Worm (Caenorhabditis elegans) whole organism, L2 larva: ENCODE measurements around the gene clec-205.
A peak's percentile ranks its signal among the peaks of the same experiment; 100 is the strongest.

ENCODE experiments used
- C34F6.9 ChIP-seq: fragments of 150-350 bp; optimal IDR thresholded peaks from 2 replicates; lab custom pipeline; 2014; ENCODE audit warnings: missing biosample characterization, missing genetic modification characterization
- F13H6.1 ChIP-seq: sonication (generic microtip); optimal IDR thresholded peaks from 2 replicates; lab custom pipeline; 2016; ENCODE audit warnings: missing genetic modification characterization, missing compliant biosample characterization
- R02D3.7 ChIP-seq: fragments of 150-350 bp; optimal IDR thresholded peaks from 2 replicates; lab custom pipeline; 2014; ENCODE audit warnings: missing biosample characterization, missing genetic modification characterization
- Y55F3AM.14 ChIP-seq: fragments of 200-800 bp; sonication (Bioruptor generic); optimal IDR thresholded peaks from 2 replicates; lab custom pipeline; 2018; ENCODE audit warnings: mild to moderate bottlenecking, missing genetic modification characterization, missing compliant biosample characterization
- alr-1 ChIP-seq: fragments of 150-350 bp; optimal IDR thresholded peaks from 2 replicates; lab custom pipeline; 2014; ENCODE audit warnings: missing biosample characterization, missing genetic modification characterization
- aly-2 ChIP-seq: fragments of 150-350 bp; optimal IDR thresholded peaks from 2 replicates; lab custom pipeline; 2014; ENCODE audit warnings: missing biosample characterization, missing genetic modification characterization
- blmp-1 ChIP-seq: sonication (generic microtip); optimal IDR thresholded peaks from 2 replicates; lab custom pipeline; 2017; ENCODE audit warnings: missing genetic modification characterization, mild to moderate bottlenecking, missing compliant biosample characterization, antibody characterized with exemption, moderate library complexity; ENCODE audit not compliant: insufficient read depth
- ceh-16 ChIP-seq: fragments of 150-350 bp; optimal IDR thresholded peaks from 2 replicates; lab custom pipeline; 2014; ENCODE audit warnings: missing biosample characterization, missing genetic modification characterization
- ceh-82 ChIP-seq: fragments of 150-350 bp; optimal IDR thresholded peaks from 2 replicates; lab custom pipeline; 2014; ENCODE audit warnings: missing biosample characterization, missing genetic modification characterization
- crh-2 ChIP-seq: sonication (generic microtip); optimal IDR thresholded peaks from 2 replicates; lab custom pipeline; 2017; ENCODE audit warnings: missing biosample characterization, missing genetic modification characterization
- egl-27 ChIP-seq: sonication (generic microtip); optimal IDR thresholded peaks from 3 replicates; lab custom pipeline; 2017; ENCODE audit warnings: missing biosample characterization, missing genetic modification reagents, missing genetic modification characterization
- elt-1 ChIP-seq: fragments of 150-350 bp; optimal IDR thresholded peaks from 2 replicates; lab custom pipeline; 2014; ENCODE audit warnings: missing biosample characterization, missing genetic modification characterization
- elt-3 ChIP-seq: sonication (generic microtip); optimal IDR thresholded peaks from 2 replicates; lab custom pipeline; 2017; ENCODE audit warnings: missing biosample characterization, missing genetic modification characterization
- fos-1 ChIP-seq: fragments of 150-350 bp; optimal IDR thresholded peaks from 2 replicates; lab custom pipeline; 2014; ENCODE audit warnings: missing biosample characterization, missing genetic modification characterization
- gmeb-1 ChIP-seq: fragments of 150-350 bp; optimal IDR thresholded peaks from 2 replicates; lab custom pipeline; 2014; ENCODE audit warnings: missing biosample characterization, missing genetic modification characterization
- lin-11 ChIP-seq: fragments of 150-350 bp; sonication (generic microtip); optimal IDR thresholded peaks from 2 replicates; lab custom pipeline; 2014; ENCODE audit warnings: missing biosample characterization, missing genetic modification characterization, inconsistent platforms, mixed read lengths
- lin-13 ChIP-seq: fragments of 150-350 bp; optimal IDR thresholded peaks from 2 replicates; lab custom pipeline; 2014; ENCODE audit warnings: missing biosample characterization, missing genetic modification reagents, missing genetic modification characterization
- lsy-2 ChIP-seq, 2 experiments: fragments of 150-350 bp in 1 of 2; sonication (generic microtip) in 1 of 2; optimal IDR thresholded peaks; 2 replicates each; lab custom pipeline; 2014 to 2017; ENCODE audit warnings: missing biosample characterization in 2 of 2, missing genetic modification characterization in 2 of 2
- mab-5 ChIP-seq: fragments of 150-350 bp; optimal IDR thresholded peaks from 2 replicates; lab custom pipeline; 2014; ENCODE audit warnings: missing biosample characterization, missing genetic modification characterization
- mbf-1 ChIP-seq: sonication (generic microtip); optimal IDR thresholded peaks from 2 replicates; lab custom pipeline; 2017; ENCODE audit warnings: missing biosample characterization, missing genetic modification characterization
- mdl-1 ChIP-seq, 2 experiments: fragments of 150-350 bp in 1 of 2; sonication (generic microtip) in 1 of 2; optimal IDR thresholded peaks; 2 replicates each; lab custom pipeline; 2017; ENCODE audit warnings: missing biosample characterization in 2 of 2, missing genetic modification characterization in 2 of 2
- nhr-10 ChIP-seq: sonication (generic microtip); optimal IDR thresholded peaks from 2 replicates; lab custom pipeline; 2017; ENCODE audit warnings: missing biosample characterization, missing genetic modification characterization
- nhr-11 ChIP-seq: fragments of 150-350 bp; optimal IDR thresholded peaks from 2 replicates; lab custom pipeline; 2014; ENCODE audit warnings: missing biosample characterization, missing genetic modification characterization
- nhr-129 ChIP-seq: fragments of 150-350 bp; optimal IDR thresholded peaks from 2 replicates; lab custom pipeline; 2014; ENCODE audit warnings: missing biosample characterization, missing genetic modification characterization
- nhr-21 ChIP-seq: fragments of 150-350 bp; optimal IDR thresholded peaks from 2 replicates; lab custom pipeline; 2014; ENCODE audit warnings: missing biosample characterization, missing genetic modification characterization
- nhr-237 ChIP-seq: fragments of 150-350 bp; optimal IDR thresholded peaks from 2 replicates; lab custom pipeline; 2014; ENCODE audit warnings: missing biosample characterization, missing genetic modification characterization
- nhr-25 ChIP-seq: fragments of 150-350 bp; sonication (generic microtip); optimal IDR thresholded peaks from 3 replicates; lab custom pipeline; 2014; ENCODE audit warnings: missing biosample characterization, missing genetic modification characterization
- nhr-6 ChIP-seq: fragments of 150-350 bp; optimal IDR thresholded peaks from 2 replicates; lab custom pipeline; 2014; ENCODE audit warnings: missing biosample characterization, missing genetic modification characterization
- nhr-77 ChIP-seq: fragments of 150-350 bp; optimal IDR thresholded peaks from 2 replicates; lab custom pipeline; 2014; ENCODE audit warnings: missing biosample characterization, missing genetic modification characterization
- peb-1 ChIP-seq: fragments of 150-350 bp; optimal IDR thresholded peaks from 2 replicates; lab custom pipeline; 2014; ENCODE audit warnings: missing biosample characterization, missing genetic modification characterization
- sem-4 ChIP-seq: fragments of 150-350 bp; optimal IDR thresholded peaks from 2 replicates; lab custom pipeline; 2014; ENCODE audit warnings: missing biosample characterization, missing genetic modification reagents, missing genetic modification characterization
- skn-1 ChIP-seq: sonication (generic microtip); optimal IDR thresholded peaks from 2 replicates; lab custom pipeline; 2017; ENCODE audit warnings: missing biosample characterization, missing genetic modification characterization
- sma-3 ChIP-seq: sonication (generic microtip); optimal IDR thresholded peaks from 2 replicates; lab custom pipeline; 2016; ENCODE audit warnings: missing genetic modification reagents, missing genetic modification characterization, missing compliant biosample characterization
- sma-9 ChIP-seq, 2 experiments: fragments of 150-350 bp in 1 of 2; sonication (generic microtip) in 1 of 2; optimal IDR thresholded peaks; 2 replicates each; lab custom pipeline; 2014 to 2016; ENCODE audit warnings: missing genetic modification characterization in 2 of 2, mild to moderate bottlenecking in 1 of 2, missing biosample characterization in 1 of 2, missing compliant biosample characterization in 1 of 2, missing genetic modification reagents in 1 of 2, moderate library complexity in 1 of 2
- unc-39 ChIP-seq: fragments of 150-350 bp; optimal IDR thresholded peaks from 2 replicates; lab custom pipeline; 2014; ENCODE audit warnings: missing biosample characterization, missing genetic modification characterization
- zag-1 ChIP-seq: fragments of 150-350 bp; optimal IDR thresholded peaks from 2 replicates; lab custom pipeline; 2014; ENCODE audit warnings: missing biosample characterization, missing genetic modification characterization
- ztf-1 ChIP-seq: fragments of 200-800 bp; sonication (Bioruptor generic); conservative IDR thresholded peaks from 2 replicates; pipeline ENCODE4 v1.3.6; 2022; ENCODE audit warnings: missing genetic modification characterization, missing compliant biosample characterization
- ztf-11 ChIP-seq: sonication (generic microtip); optimal IDR thresholded peaks from 2 replicates; lab custom pipeline; 2017; ENCODE audit warnings: missing biosample characterization, missing genetic modification characterization

The clec-205 gene

DNA sequence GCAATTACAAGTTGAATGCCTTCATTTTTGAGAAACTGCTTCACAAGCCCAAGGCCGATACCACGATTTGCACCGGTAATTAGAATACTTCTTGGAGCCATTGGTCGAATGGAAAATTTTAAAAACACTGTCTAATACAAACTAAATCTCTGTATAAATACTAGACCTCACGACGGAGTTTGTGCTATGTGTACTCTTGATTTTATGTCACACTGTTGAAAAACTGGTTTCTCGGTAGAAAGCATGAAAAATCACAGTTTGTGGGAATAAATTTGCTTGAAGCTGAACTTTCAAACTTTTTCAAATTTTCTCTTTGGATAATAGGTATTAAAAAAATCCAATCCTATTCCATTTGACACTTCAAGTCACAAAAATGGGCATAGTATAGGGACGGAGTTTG is 5.1 kb upstream of the clec-205 start, which contains the start of gene ZK697.14:
Gene ZK697.14, minus strand, starts transcription at position 101 of the 400 bp plus-strand sequence.
- no peak for TF ChIP-seq nhr-237 (tag; lab: Kevin White, UChicago)
- no peak for TF ChIP-seq skn-1 (tag; lab: Kevin White, UChicago)

ce11 chrV:1756099-1756498 is 4.6 kb upstream of the clec-205 start:
- TF ChIP-seq peb-1 (tag; lab: Kevin White, UChicago) (no peak), nhr-25 (tag; lab: Kevin White, UChicago) (no peak), nhr-21 (tag; lab: Kevin White, UChicago) (no peak), skn-1 (tag; lab: Kevin White, UChicago) (no peak), mab-5 (tag; lab: Kevin White, UChicago) (no peak), ztf-11 (tag; lab: Kevin White, UChicago) (no peak), nhr-10 (tag; lab: Kevin White, UChicago) (no peak), R02D3.7 (tag; lab: Kevin White, UChicago) (no peak), fos-1 (tag; lab: Kevin White, UChicago) (no peak), sma-9 (GFP tag; optimal IDR thresholded peaks at IDR 0.05; lab: Kevin White, UChicago) (no peak), sma-9 (tag; optimal IDR thresholded peaks at IDR 0.05; lab: Kevin White, UChicago) (no peak)

DNA sequence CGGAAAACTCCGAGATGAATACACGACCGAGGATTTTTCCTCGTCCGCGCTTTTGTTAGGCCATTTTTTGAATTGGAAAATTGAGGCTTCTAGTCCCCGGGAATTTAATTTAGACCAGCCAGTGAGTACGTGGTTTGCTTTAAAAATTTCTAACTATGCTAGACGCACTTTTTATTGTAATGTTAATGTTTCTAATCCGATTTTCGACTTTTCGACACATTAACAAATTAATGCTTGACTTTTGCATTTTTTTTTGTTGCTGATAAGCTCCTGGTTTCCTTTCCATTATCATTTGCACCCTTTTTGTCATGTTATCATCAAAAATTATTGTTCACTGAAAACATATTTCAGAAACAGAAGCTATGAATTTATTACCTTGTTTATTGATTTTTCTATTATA is 3.8 kb upstream of the clec-205 start, which contains the start of gene clec-204:
Gene clec-204, plus strand, starts transcription at position 301 of the 400 bp plus-strand sequence.
- TF ChIP-seq nhr-77 (tag; lab: Kevin White, UChicago) (no peak), ceh-16 (tag; lab: Kevin White, UChicago) (no peak), fos-1 (tag; lab: Kevin White, UChicago) (peak; percentile 28), alr-1 (tag; lab: Kevin White, UChicago) (no peak), aly-2 (no peak), lsy-2 (tag; optimal IDR thresholded peaks at IDR 0.05; lab: Kevin White, UChicago) (no peak), skn-1 (tag; lab: Kevin White, UChicago) (no peak)

ce11 chrV:1767427-1767826 is 6.7 kb downstream of the clec-205 start:
- TF ChIP-seq mab-5 (tag; lab: Kevin White, UChicago) (no peak), Y55F3AM.14 (GFP tag; lab: Kevin White, UChicago) (no peak), R02D3.7 (tag; lab: Kevin White, UChicago) (no peak), C34F6.9 (no peak), elt-3 (no peak), nhr-10 (tag; lab: Kevin White, UChicago) (no peak), gmeb-1 (tag; lab: Kevin White, UChicago) (no peak), nhr-25 (tag; lab: Kevin White, UChicago) (no peak), ztf-1 (GFP tag; lab: Robert Waterston, UW) (no peak), nhr-77 (tag; lab: Kevin White, UChicago) (no peak)

DNA sequence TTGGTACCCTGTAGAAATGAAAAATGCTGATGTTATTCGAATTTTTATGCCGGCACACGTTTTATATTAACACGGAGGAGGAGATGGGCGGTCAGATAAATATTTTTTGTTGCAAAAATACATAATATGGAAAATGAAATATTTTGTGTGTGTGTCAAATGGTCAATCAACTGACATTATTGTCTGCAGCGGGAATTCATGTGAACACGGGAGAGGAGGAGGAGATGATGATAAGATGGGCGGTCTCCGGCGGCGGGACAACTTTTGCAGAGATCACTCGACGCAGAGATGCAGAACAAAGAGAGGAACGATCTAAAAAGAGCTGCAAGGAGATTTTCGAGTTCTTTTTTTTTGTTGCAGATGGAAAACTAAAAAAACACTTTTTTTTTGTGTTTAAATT is 11.0 kb downstream of the clec-205 start, which contains the start of gene dhs-13:
Gene dhs-13, minus strand, starts transcription at position 8 of the 400 bp plus-strand sequence.
- TF ChIP-seq lin-13 (no peak), crh-2 (no peak), zag-1 (tag; lab: Kevin White, UChicago) (no peak), elt-3 (no peak), ztf-11 (tag; lab: Kevin White, UChicago) (no peak), nhr-11 (no peak), R02D3.7 (tag; lab: Kevin White, UChicago) (no peak), mdl-1 (tag; optimal IDR thresholded peaks at IDR 0.05; lab: Kevin White, UChicago) (no peak), elt-1 (no peak), lsy-2 (tag; optimal IDR thresholded peaks at IDR 0.05; lab: Kevin White, UChicago) (peak in 1 of 2 experiments; percentile 5), nhr-77 (tag; lab: Kevin White, UChicago) (no peak), lin-11 (no peak), sma-9 (GFP tag; optimal IDR thresholded peaks at IDR 0.05; lab: Kevin White, UChicago) (peak; percentile 58), sma-9 (tag; optimal IDR thresholded peaks at IDR 0.05; lab: Kevin White, UChicago) (no peak), nhr-21 (tag; lab: Kevin White, UChicago) (peak; percentile 14), blmp-1 (tag; lab: Kevin White, UChicago) (no peak), nhr-6 (tag; lab: Kevin White, UChicago) (no peak), unc-39 (tag; lab: Kevin White, UChicago) (no peak), sem-4 (tag; lab: Kevin White, UChicago) (no peak), ceh-82 (tag; lab: Kevin White, UChicago) (no peak), sma-3 (peak; percentile 1), fos-1 (tag; lab: Kevin White, UChicago) (peak; percentile 49), aly-2 (no peak), nhr-129 (peak; percentile 62), gmeb-1 (tag; lab: Kevin White, UChicago) (peak; percentile 25), mbf-1 (tag; lab: Kevin White, UChicago) (no peak), F13H6.1 (tag; lab: Kevin White, UChicago) (peak; percentile 21), egl-27 (tag; lab: Kevin White, UChicago) (no peak), nhr-237 (tag; lab: Kevin White, UChicago) (no peak)
